Fruit fly (Drosophila melanogaster): ENCODE measurements around the gene CG11791.

dm6 chr3R:25082348-25082747 lies 32.9 kb downstream of the CG11791 start, which contains the start of gene fd96Ca:
- TF ChIP-seq Sin3A (optimal IDR thresholded peaks at IDR 0.05) = no peak
- no peak for TF ChIP-seq insv (optimal IDR thresholded peaks at IDR 0.05)
- TF ChIP-seq psq (optimal IDR thresholded peaks at IDR 0.05) = no peak
- TF ChIP-seq Myc (optimal IDR thresholded peaks at IDR 0.05) = no peak
- TF ChIP-seq h (optimal IDR thresholded peaks at IDR 0.05) = no peak
